Worm (Caenorhabditis elegans): ENCODE measurements around the gene T04H1.13.

DNA sequence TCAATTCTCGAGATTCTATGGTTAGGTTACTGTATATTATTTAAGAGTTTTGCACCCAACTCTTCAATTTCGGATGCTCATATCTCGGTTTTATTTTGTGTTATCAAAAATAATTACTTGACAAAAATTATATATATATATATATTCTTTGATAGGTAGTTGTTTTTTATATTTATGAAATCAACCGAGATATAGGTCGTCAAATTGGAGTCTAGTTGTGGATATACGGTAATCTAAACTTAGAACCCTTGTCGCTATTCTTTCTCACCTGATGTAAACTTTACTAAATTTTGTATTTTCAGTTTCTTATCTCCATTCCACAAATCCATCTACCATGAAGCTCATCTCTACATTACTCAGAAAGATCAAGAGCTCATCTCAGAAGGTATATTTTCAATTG lies 38.4 kb upstream of the T04H1.13 start, which contains the start of gene F55C5.10:
- TF ChIP-seq fkh-10 (GFP tag; optimal IDR thresholded peaks at IDR 0.05) (no peak), pat-9 (tag; optimal IDR thresholded peaks at IDR 0.05) (no peak), ama-1 (optimal IDR thresholded peaks at IDR 0.05) (no peak), pqm-1 (tag; optimal IDR thresholded peaks at IDR 0.05) (no peak), ztf-16 (tag; optimal IDR thresholded peaks at IDR 0.05) (no peak), hlh-30 (tag; optimal IDR thresholded peaks at IDR 0.05; ENCODE audit: insufficient read depth) (no peak), fkh-6 (tag; optimal IDR thresholded peaks at IDR 0.05) (no peak)
